Worm (Caenorhabditis elegans): ENCODE results near the gene C06G3.8.

- TF ChIP-seq ztf-18 (tag; optimal IDR thresholded peaks at IDR 0.05) (no peak), lsl-1 (GFP tag; optimal IDR thresholded peaks at IDR 0.05) (no peak), rcor-1 (GFP tag; IDR thresholded peaks at IDR 0.05) (no peak)
Measured at ce11 chrIV:7051515-7051914, 19.2 kb upstream of the C06G3.8 start.

All from whole organism, young adult.